Fruit fly (Drosophila melanogaster) whole organism, wandering third instar larva: ENCODE measurements around the gene lsn.

ENCODE experiments used
- Abd-B ChIP-seq: fragments of >200 bp; optimal IDR thresholded peaks from 2 replicates; lab custom pipeline; 2017; ENCODE audit warnings: missing biosample characterization, missing genetic modification characterization
- CG9705 ChIP-seq: fragments of 200-800 bp; sonication (Bioruptor generic); optimal IDR thresholded peaks from 2 replicates; lab custom pipeline; 2018; ENCODE audit warnings: missing biosample characterization, mild to moderate bottlenecking, missing genetic modification characterization
- Dfd ChIP-seq: fragments of >200 bp; optimal IDR thresholded peaks from 2 replicates; lab custom pipeline; 2017; ENCODE audit warnings: missing biosample characterization, missing genetic modification characterization
- Hnf4 ChIP-seq: fragments of 200-800 bp; sonication (Bioruptor generic); optimal IDR thresholded peaks from 2 replicates; lab custom pipeline; 2016; ENCODE audit warnings: missing biosample characterization, mild to moderate bottlenecking, missing genetic modification characterization
- Mio ChIP-seq: sonication (Bioruptor generic); optimal IDR thresholded peaks from 2 replicates; lab custom pipeline; 2016; ENCODE audit warnings: missing biosample characterization, missing genetic modification characterization
- Rel ChIP-seq, 2 experiments: fragments of 200-800 bp; sonication (Bioruptor generic) in 1 of 2; optimal IDR thresholded peaks; 2 replicates in 1 of 2; 3 replicates in 1 of 2; lab custom pipeline; 2016 to 2019; ENCODE audit warnings: mild to moderate bottlenecking in 2 of 2, missing biosample characterization in 2 of 2, missing genetic modification characterization in 2 of 2, moderate library complexity in 1 of 2
- Sp1 ChIP-seq: fragments of 200-800 bp; sonication (Bioruptor generic); optimal IDR thresholded peaks from 3 replicates; lab custom pipeline; 2019; ENCODE audit warnings: missing biosample characterization, mild to moderate bottlenecking, missing genetic modification characterization, moderate library complexity
- dl ChIP-seq, 2 experiments: fragments of 175-275, 200-275 bp in 1 of 2; fragments of 200-275 bp in 1 of 2; sonication (Bioruptor generic); optimal IDR thresholded peaks; lab custom pipeline; 2018; ENCODE audit warnings: mild to moderate bottlenecking in 2 of 2, missing biosample characterization in 2 of 2, missing genetic modification characterization in 2 of 2, moderate library complexity in 2 of 2; ENCODE audit not compliant: partially characterized antibody in 2 of 2, insufficient read depth in 1 of 2
- h ChIP-seq: fragments of 200-800 bp; sonication (Bioruptor generic); optimal IDR thresholded peaks from 3 replicates; lab custom pipeline; 2016; ENCODE audit warnings: missing biosample characterization, mild to moderate bottlenecking, missing genetic modification characterization
- pan ChIP-seq: fragments of >200 bp; optimal IDR thresholded peaks from 2 replicates; lab custom pipeline; 2017
- sage ChIP-seq: fragments of 200-800 bp; sonication (Bioruptor generic); optimal IDR thresholded peaks from 2 replicates; lab custom pipeline; 2016; ENCODE audit warnings: missing biosample characterization, mild to moderate bottlenecking, missing genetic modification characterization
- tai ChIP-seq: sonication (Bioruptor generic); optimal IDR thresholded peaks from 2 replicates; lab custom pipeline; 2016; ENCODE audit warnings: missing biosample characterization, missing genetic modification characterization
- usp ChIP-seq: fragments of >200 bp; optimal IDR thresholded peaks from 2 replicates; lab custom pipeline; 2017; ENCODE audit warnings: missing biosample characterization, missing genetic modification characterization
- woc ChIP-seq: sonication (Bioruptor generic); optimal IDR thresholded peaks from 2 replicates; lab custom pipeline; 2016; ENCODE audit warnings: missing biosample characterization, mild to moderate bottlenecking, missing genetic modification characterization

DNA sequence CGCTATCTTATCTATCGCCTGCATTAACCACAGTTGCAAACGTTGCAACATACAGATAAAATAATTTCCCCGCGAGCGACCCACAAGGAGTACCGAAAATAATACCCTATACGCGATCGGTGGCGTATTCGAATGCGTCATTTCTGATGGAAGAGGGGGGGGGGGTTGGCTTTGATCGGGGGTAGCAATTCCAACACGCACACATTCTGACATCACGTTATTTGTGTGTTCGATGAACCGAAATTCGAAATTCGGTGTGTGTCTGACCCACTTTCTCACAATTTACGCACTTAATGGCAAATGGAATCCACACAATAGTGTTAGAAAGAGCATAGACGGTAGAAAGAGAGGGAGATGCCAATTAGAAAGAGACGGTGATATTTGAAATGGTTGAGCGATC, 28.4 kb upstream of the lsn start:
- TF ChIP-seq Sp1 (GFP tag; lab: Kevin White, UChicago) (no peak), usp (no peak), Abd-B (GFP tag; lab: Kevin White, UChicago) (no peak), h (GFP tag; lab: Kevin White, UChicago) (no peak), dl (GFP tag; optimal IDR thresholded peaks at IDR 0.05; lab: Kevin White, UChicago; ENCODE audit: insufficient read depth in 1 of 2, partially characterized antibody in 2 of 2) (no peak), CG9705 (GFP tag; lab: Kevin White, UChicago) (no peak), Mio (no peak), Hnf4 (GFP tag; lab: Kevin White, UChicago) (no peak), tai (GFP tag; lab: Kevin White, UChicago) (no peak), Dfd (GFP tag; lab: Kevin White, UChicago) (no peak), Rel (GFP tag; optimal IDR thresholded peaks at IDR 0.05; lab: Kevin White, UChicago) (no peak), Rel (tag; optimal IDR thresholded peaks at IDR 0.05; lab: Kevin White, UChicago) (peak; percentile 50), sage (GFP tag; lab: Kevin White, UChicago) (no peak), woc (no peak), pan (lab: Kevin White, UChicago) (no peak)
